Worm (Caenorhabditis elegans) whole organism, L3 larva: ENCODE data around the gene cdh-12.

Experiments
- daf-12 ChIP-seq: fragments of 150-350 bp; optimal IDR thresholded peaks from 2 replicates; lab custom pipeline; 2014; ENCODE audit warnings: missing biosample characterization, missing genetic modification reagents, missing genetic modification characterization
- fkh-10 ChIP-seq: sonication (generic microtip); optimal IDR thresholded peaks from 2 replicates; lab custom pipeline; 2017; ENCODE audit warnings: missing biosample characterization, missing genetic modification reagents, missing genetic modification characterization
- lin-39 ChIP-seq: fragments of 150-350 bp; optimal IDR thresholded peaks from 2 replicates; lab custom pipeline; 2018; ENCODE audit warnings: missing biosample characterization, missing genetic modification reagents, missing genetic modification characterization
- mml-1 ChIP-seq: fragments of 150-350 bp; sonication (generic microtip); optimal IDR thresholded peaks from 3 replicates; lab custom pipeline; 2014; ENCODE audit warnings: missing biosample characterization, missing genetic modification characterization
- nhr-12 ChIP-seq: fragments of 150-350 bp; optimal IDR thresholded peaks from 2 replicates; lab custom pipeline; 2014; ENCODE audit warnings: missing biosample characterization, missing genetic modification characterization
- sea-2 ChIP-seq: fragments of 150-350 bp; sonication (generic microtip); optimal IDR thresholded peaks from 4 replicates; lab custom pipeline; 2014; ENCODE audit warnings: missing biosample characterization, missing genetic modification reagents, missing genetic modification characterization

DNA sequence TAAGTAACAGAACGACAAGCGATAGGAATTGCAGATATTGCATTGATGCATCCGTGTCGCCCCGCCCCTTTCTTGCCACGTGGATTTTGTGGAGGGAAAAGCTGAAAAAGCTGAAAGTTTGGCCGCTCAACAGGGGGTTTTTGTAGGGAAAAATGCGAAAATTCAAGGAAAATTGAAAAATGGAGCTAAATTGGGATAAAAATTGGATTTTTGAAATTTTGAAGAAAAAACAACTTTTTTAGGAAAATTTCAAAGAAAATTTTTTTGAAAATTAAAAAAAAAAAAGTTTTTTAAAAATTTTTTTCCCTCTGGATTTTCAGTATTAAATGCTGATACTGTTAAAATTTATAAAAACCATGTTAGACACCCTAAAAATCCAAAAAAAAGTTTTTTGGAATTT lies 15.9 kb upstream of the cdh-12 start, which contains the start of gene lgc-46:
- TF ChIP-seq mml-1 (tag; lab: Kevin White, UChicago) (no peak), nhr-12 (tag; lab: Kevin White, UChicago) (no peak), fkh-10 (GFP tag; lab: Kevin White, UChicago) (no peak), sea-2 (GFP tag; lab: Kevin White, UChicago) (no peak), daf-12 (tag; lab: Kevin White, UChicago) (no peak), lin-39 (tag; lab: Kevin White, UChicago) (no peak)
